Worm (Caenorhabditis elegans) whole organism, young adult: ENCODE measurements around the gene fbxa-95.
A peak's percentile ranks its signal among the peaks of the same experiment; 100 is the strongest.

Source experiments
- B0261.1 ChIP-seq: sonication (generic microtip); optimal IDR thresholded peaks from 2 replicates; lab custom pipeline; 2016; ENCODE audit warnings: mild to moderate bottlenecking, missing genetic modification characterization, moderate library complexity, missing compliant biosample characterization
- B0336.3 ChIP-seq: fragments of 200-800 bp; sonication (Bioruptor generic); IDR thresholded peaks from 2 replicates; pipeline ENCODE4 v1.3.6; 2022; ENCODE audit warnings: missing genetic modification characterization, missing compliant biosample characterization
- D2030.7 ChIP-seq: fragments of 200-800 bp; sonication (Bioruptor generic); IDR thresholded peaks from 2 replicates; pipeline ENCODE4 v1.3.6; 2022; ENCODE audit warnings: missing genetic modification reagents, missing genetic modification characterization, missing compliant biosample characterization
- F22D6.2 ChIP-seq: sonication (generic microtip); optimal IDR thresholded peaks from 2 replicates; lab custom pipeline; 2016; ENCODE audit warnings: mild to moderate bottlenecking, missing genetic modification characterization, missing compliant biosample characterization
- F23B12.7 ChIP-seq: sonication (generic microtip); optimal IDR thresholded peaks from 2 replicates; lab custom pipeline; 2017; ENCODE audit warnings: missing genetic modification characterization, mild to moderate bottlenecking, missing compliant biosample characterization, antibody characterized with exemption, moderate library complexity; ENCODE audit not compliant: insufficient read depth
- F33H1.4 ChIP-seq: fragments of 200-800 bp; sonication (Bioruptor generic); IDR thresholded peaks from 2 replicates; pipeline ENCODE4 v1.3.6; 2022; ENCODE audit warnings: missing genetic modification reagents, missing genetic modification characterization, missing compliant biosample characterization
- F39B2.1 ChIP-seq: fragments of 200-800 bp; sonication (Bioruptor generic); IDR thresholded peaks from 2 replicates; pipeline ENCODE4 v1.3.6; 2022; ENCODE audit warnings: missing genetic modification reagents, missing genetic modification characterization, missing compliant biosample characterization
- F52B5.7 ChIP-seq: sonication (generic microtip); optimal IDR thresholded peaks from 2 replicates; lab custom pipeline; 2016; ENCODE audit warnings: mild to moderate bottlenecking, missing genetic modification characterization, missing compliant biosample characterization
- K12H6.12 ChIP-seq: fragments of 200-800 bp; sonication (Bioruptor generic); optimal IDR thresholded peaks from 2 replicates; lab custom pipeline; 2018; ENCODE audit warnings: mild to moderate bottlenecking, missing genetic modification characterization, missing compliant biosample characterization
- Y53F4B.3 ChIP-seq: fragments of 200-800 bp; sonication (Bioruptor generic); IDR thresholded peaks from 2 replicates; pipeline ENCODE4 v1.3.6; 2022; ENCODE audit warnings: missing genetic modification reagents, missing genetic modification characterization, missing compliant biosample characterization
- Y67H2A.10 ChIP-seq: fragments of 200-800 bp; sonication (Bioruptor generic); conservative IDR thresholded peaks from 2 replicates; pipeline ENCODE4 v1.3.6; 2022; ENCODE audit warnings: missing genetic modification reagents, missing genetic modification characterization, missing compliant biosample characterization
- ZK185.1 ChIP-seq: sonication (generic microtip); optimal IDR thresholded peaks from 2 replicates; lab custom pipeline; 2016; ENCODE audit warnings: mild to moderate bottlenecking, missing genetic modification characterization, missing compliant biosample characterization; ENCODE audit not compliant: poor library complexity, severe bottlenecking
- athp-1 ChIP-seq: sonication (generic microtip); optimal IDR thresholded peaks from 2 replicates; lab custom pipeline; 2017; ENCODE audit warnings: mild to moderate bottlenecking, missing genetic modification characterization, missing compliant biosample characterization
- attf-3 ChIP-seq: fragments of 200-800 bp; sonication (Bioruptor generic); conservative IDR thresholded peaks from 2 replicates; pipeline ENCODE4 v1.3.6; 2022; ENCODE audit warnings: missing genetic modification reagents, missing genetic modification characterization, missing compliant biosample characterization
- ceh-100 ChIP-seq: fragments of 200-800 bp; sonication (Bioruptor generic); IDR thresholded peaks from 2 replicates; pipeline ENCODE4 v1.3.6; 2022; ENCODE audit warnings: missing genetic modification reagents, missing genetic modification characterization, missing compliant biosample characterization
- ceh-79 ChIP-seq: sonication (generic microtip); optimal IDR thresholded peaks from 2 replicates; lab custom pipeline; 2017; ENCODE audit warnings: mild to moderate bottlenecking, missing genetic modification characterization, missing compliant biosample characterization
- ceh-91 ChIP-seq: fragments of 200-800 bp; sonication (Bioruptor generic); IDR thresholded peaks from 2 replicates; pipeline ENCODE4 v1.3.6; 2022; ENCODE audit warnings: missing genetic modification reagents, missing genetic modification characterization, missing compliant biosample characterization
- chd-7 ChIP-seq: sonication (generic microtip); optimal IDR thresholded peaks from 2 replicates; lab custom pipeline; 2016; ENCODE audit warnings: mild to moderate bottlenecking, missing genetic modification characterization, moderate library complexity, missing compliant biosample characterization
- dox-1 ChIP-seq: fragments of 200-800 bp; sonication (Bioruptor generic); IDR thresholded peaks from 2 replicates; pipeline ENCODE4 v1.3.6; 2022; ENCODE audit warnings: missing genetic modification reagents, missing genetic modification characterization, missing compliant biosample characterization
- egrh-3 ChIP-seq: fragments of 200-800 bp; sonication (Bioruptor generic); IDR thresholded peaks from 2 replicates; pipeline ENCODE4 v1.3.6; 2022; ENCODE audit warnings: missing genetic modification reagents, missing genetic modification characterization, missing compliant biosample characterization
- fkh-3 ChIP-seq: sonication (generic microtip); optimal IDR thresholded peaks from 2 replicates; lab custom pipeline; 2016; ENCODE audit warnings: mild to moderate bottlenecking, missing genetic modification characterization, missing compliant biosample characterization
- him-1 ChIP-seq: sonication (generic microtip); optimal IDR thresholded peaks from 2 replicates; lab custom pipeline; 2016; ENCODE audit warnings: missing genotype, missing genetic modification reagents, missing genetic modification characterization, missing compliant biosample characterization
- hlh-12 ChIP-seq: sonication (generic microtip); optimal IDR thresholded peaks from 2 replicates; lab custom pipeline; 2016; ENCODE audit warnings: missing genetic modification characterization, missing compliant biosample characterization
- hmg-1.2 ChIP-seq: fragments of 200-800 bp; sonication (Bioruptor generic); IDR thresholded peaks from 2 replicates; pipeline ENCODE4 v1.3.6; 2022; ENCODE audit warnings: missing genetic modification reagents, missing genetic modification characterization, missing compliant biosample characterization
- hrde-1 ChIP-seq: sonication (generic microtip); optimal IDR thresholded peaks from 2 replicates; lab custom pipeline; 2016; ENCODE audit warnings: missing genetic modification characterization, mild to moderate bottlenecking, missing compliant biosample characterization, moderate library complexity, missing genotype, missing genetic modification reagents, borderline replicate concordance
- lin-54 ChIP-seq: fragments of 200-800 bp; sonication (Bioruptor generic); optimal IDR thresholded peaks from 2 replicates; lab custom pipeline; 2018; ENCODE audit warnings: mild to moderate bottlenecking, missing genetic modification characterization, missing compliant biosample characterization
- lir-1 ChIP-seq: fragments of 200-800 bp; sonication (Bioruptor generic); conservative IDR thresholded peaks from 2 replicates; pipeline ENCODE4 v1.3.6; 2022; ENCODE audit warnings: missing genetic modification reagents, missing genetic modification characterization, missing compliant biosample characterization
- lsy-27 ChIP-seq: sonication (generic microtip); optimal IDR thresholded peaks from 2 replicates; lab custom pipeline; 2017; ENCODE audit warnings: missing genetic modification characterization, mild to moderate bottlenecking, missing compliant biosample characterization, antibody characterized with exemption, missing genotype, borderline replicate concordance; ENCODE audit not compliant: insufficient read depth
- madf-3 ChIP-seq: fragments of 200-800 bp; sonication (Bioruptor generic); IDR thresholded peaks from 2 replicates; pipeline ENCODE4 v1.3.6; 2022; ENCODE audit warnings: missing genetic modification reagents, missing genetic modification characterization, missing compliant biosample characterization
- mcd-1 ChIP-seq: fragments of 200-800 bp; sonication (Bioruptor generic); IDR thresholded peaks from 2 replicates; pipeline ENCODE4 v1.3.6; 2022; ENCODE audit warnings: missing genetic modification reagents, missing genetic modification characterization, missing compliant biosample characterization
- nfyb-1 ChIP-seq: fragments of 200-800 bp; sonication (Bioruptor generic); IDR thresholded peaks from 2 replicates; pipeline ENCODE4 v1.3.6; 2022; ENCODE audit warnings: missing genetic modification reagents, missing genetic modification characterization, missing compliant biosample characterization
- nhr-120 ChIP-seq: fragments of 200-800 bp; sonication (Bioruptor generic); IDR thresholded peaks from 2 replicates; pipeline ENCODE4 v1.3.6; 2022; ENCODE audit warnings: missing genetic modification characterization, missing compliant biosample characterization
- pbrm-1 ChIP-seq: fragments of 200-800 bp; sonication (Bioruptor generic); IDR thresholded peaks from 2 replicates; pipeline ENCODE4 v1.3.6; 2022; ENCODE audit warnings: missing genetic modification reagents, missing genetic modification characterization, missing compliant biosample characterization
- pha-4 ChIP-seq: fragments of 150-350 bp; sonication (generic microtip); optimal IDR thresholded peaks from 2 replicates; lab custom pipeline; 2014; ENCODE audit warnings: missing biosample characterization, missing genetic modification reagents, missing genetic modification characterization
- rpc-1 ChIP-seq, 2 experiments: fragments of 150-350 bp in 1 of 2; sonication (generic microtip) in 1 of 2; optimal IDR thresholded peaks; 2 replicates each; lab custom pipeline; 2014 to 2018; ENCODE audit warnings: missing biosample characterization in 1 of 2, missing genetic modification characterization in 1 of 2, missing genetic modification reagents in 1 of 2, missing genotype in 1 of 2
- sdz-38 ChIP-seq: sonication (generic microtip); optimal IDR thresholded peaks from 2 replicates; lab custom pipeline; 2016; ENCODE audit warnings: missing genotype, missing genetic modification characterization, missing compliant biosample characterization
- snpc-1.3 ChIP-seq: sonication (generic microtip); optimal IDR thresholded peaks from 2 replicates; lab custom pipeline; 2017; ENCODE audit warnings: missing genetic modification characterization, mild to moderate bottlenecking, missing compliant biosample characterization, antibody characterized with exemption, moderate library complexity, missing genotype, missing genetic modification reagents; ENCODE audit not compliant: insufficient read depth
- snpc-3.4 ChIP-seq: sonication (generic microtip); optimal IDR thresholded peaks from 2 replicates; lab custom pipeline; 2017; ENCODE audit warnings: missing genetic modification characterization, mild to moderate bottlenecking, missing compliant biosample characterization, antibody characterized with exemption, moderate library complexity, missing genotype, missing genetic modification reagents
- snpc-4 ChIP-seq, 5 experiments: fragments of 150-350 bp in 1 of 5; sonication (generic microtip) in 4 of 5; optimal IDR thresholded peaks; 2 replicates each; lab custom pipeline; 2014 to 2018; ENCODE audit warnings: missing genetic modification characterization in 5 of 5, missing biosample characterization in 3 of 5, antibody characterized with exemption in 2 of 5, mild to moderate bottlenecking in 2 of 5, missing compliant biosample characterization in 2 of 5, missing genotype in 2 of 5, moderate library complexity in 2 of 5, missing genetic modification reagents in 1 of 5
- tbp1 ChIP-seq: fragments of 200-800 bp; sonication (Bioruptor generic); optimal IDR thresholded peaks from 2 replicates; lab custom pipeline; 2018; ENCODE audit warnings: mild to moderate bottlenecking, missing genetic modification characterization, missing compliant biosample characterization
- tlf-1 ChIP-seq: fragments of 200-800 bp; sonication (Bioruptor generic); optimal IDR thresholded peaks from 2 replicates; lab custom pipeline; 2018; ENCODE audit warnings: mild to moderate bottlenecking, missing genetic modification characterization, missing compliant biosample characterization
- unc-62 ChIP-seq: fragments of 150-350 bp; optimal IDR thresholded peaks from 2 replicates; lab custom pipeline; 2014; ENCODE audit warnings: missing biosample characterization, missing genetic modification reagents, missing genetic modification characterization
- ztf-25 ChIP-seq: fragments of 200-800 bp; sonication (Bioruptor generic); IDR thresholded peaks from 2 replicates; pipeline ENCODE4 v1.3.6; 2022; ENCODE audit warnings: missing genetic modification reagents, missing genetic modification characterization, missing compliant biosample characterization
- ztf-26 ChIP-seq: sonication (generic microtip); optimal IDR thresholded peaks from 2 replicates; lab custom pipeline; 2017; ENCODE audit warnings: missing genetic modification characterization, missing compliant biosample characterization
- ztf-28 ChIP-seq: fragments of 200-800 bp; sonication (Bioruptor generic); IDR thresholded peaks from 2 replicates; pipeline ENCODE4 v1.3.6; 2022; ENCODE audit warnings: missing genetic modification reagents, missing genetic modification characterization, missing compliant biosample characterization

fbxa-95 gene

ce11 chrV:15551642-15552041 is 19.6 kb upstream of the fbxa-95 start (continued):
- TF ChIP-seq Y53F4B.3 (GFP tag; lab: Robert Waterston, UW) (peak; percentile 52; the same call in 1 of the 2 replicates), madf-3 (no peak), F22D6.2 (no peak), B0261.1 (peak; percentile 92), tbp1 (GFP tag; lab: Kevin White, UChicago) (peak; percentile 98), tlf-1 (GFP tag; lab: Kevin White, UChicago) (no peak), ztf-26 (tag; lab: Kevin White, UChicago) (peak; percentile 39), nfyb-1 (GFP tag; lab: Robert Waterston, UW) (peak; percentile 88), attf-3 (GFP tag; lab: Robert Waterston, UW) (peak; percentile 63), pha-4 (tag; lab: Kevin White, UChicago) (no peak), ceh-91 (no peak; the same call in 1 of the 2 replicates), ceh-100 (GFP tag; lab: Robert Waterston, UW) (0 out of 2 replicates have a peak, but pooled peaks have one; percentile 34), him-1 (tag; lab: Kevin White, UChicago) (peak; percentile 71), F23B12.7 (tag; lab: Kevin White, UChicago) (peak; percentile 58), ceh-79 (no peak), snpc-3.4 (tag; lab: Kevin White, UChicago) (peak; percentile 38), K12H6.12 (tag; lab: Kevin White, UChicago) (no peak), ztf-25 (GFP tag; lab: Robert Waterston, UW) (peak; percentile 58; the same call in 1 of the 2 replicates), chd-7 (peak; percentile 60), egrh-3 (GFP tag; lab: Robert Waterston, UW) (peak; percentile 40), F39B2.1 (GFP tag; lab: Robert Waterston, UW) (no peak), hmg-1.2 (peak; percentile 81), snpc-1.3 (tag; lab: Kevin White, UChicago) (peak; percentile 67), ztf-28 (peak; percentile 75; the same call in 1 of the 2 replicates), sdz-38 (tag; lab: Kevin White, UChicago) (no peak)
- TF ChIP-seq, all 124 proteins: peak for 68

DNA sequence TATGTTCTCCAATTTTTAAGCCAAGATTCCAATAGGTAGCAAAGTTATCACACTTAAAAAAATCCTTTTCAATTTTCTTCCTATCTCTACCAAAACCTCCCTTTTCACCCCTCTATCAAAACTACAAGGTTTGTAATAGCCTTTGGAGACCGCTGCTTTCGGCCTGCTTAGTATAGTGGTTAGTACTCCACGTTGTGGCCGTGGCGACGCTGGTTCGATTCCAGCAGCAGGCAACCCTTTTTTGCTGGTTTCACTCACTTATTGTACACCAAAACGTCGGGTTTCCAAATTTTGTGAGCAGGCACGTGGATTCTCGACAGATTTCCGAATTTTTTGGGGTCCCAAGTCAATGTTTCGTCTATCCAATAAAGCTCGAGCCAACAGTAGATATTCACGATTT is 17.4 kb upstream of the fbxa-95 start:
- TF ChIP-seq fkh-3 (tag; lab: Kevin White, UChicago) (no peak), hmg-1.2 (peak; percentile 68), lsy-27 (tag; lab: Kevin White, UChicago) (peak; percentile 22), athp-1 (tag; lab: Kevin White, UChicago) (peak; percentile 9), dox-1 (GFP tag; lab: Robert Waterston, UW) (peak; percentile 54), F52B5.7 (tag; lab: Kevin White, UChicago) (no peak), B0336.3 (GFP tag; lab: Robert Waterston, UW) (no peak), F33H1.4 (GFP tag; lab: Robert Waterston, UW) (0 out of 2 replicates have a peak, but pooled peaks have one; percentile 17), ceh-91 (no peak), Y67H2A.10 (GFP tag; lab: Robert Waterston, UW) (no peak), mcd-1 (GFP tag; lab: Robert Waterston, UW) (peak; percentile 29; the same call in 1 of the 2 replicates), lin-54 (GFP tag; lab: Kevin White, UChicago) (peak; percentile 18), nhr-120 (no peak), F23B12.7 (tag; lab: Kevin White, UChicago) (peak; percentile 20), hlh-12 (tag; lab: Kevin White, UChicago) (no peak), him-1 (tag; lab: Kevin White, UChicago) (peak; percentile 63), D2030.7 (peak; percentile 52), hrde-1 (tag; lab: Kevin White, UChicago) (no peak), snpc-4 (GFP tag; optimal IDR thresholded peaks at IDR 0.05; lab: Kevin White, UChicago) (no peak), snpc-4 (tag; optimal IDR thresholded peaks at IDR 0.05; lab: Kevin White, UChicago) (peak in 2 of 4 experiments; percentile 20 to 57), lir-1 (GFP tag; lab: Robert Waterston, UW) (0 out of 2 replicates have a peak, but pooled peaks have one; percentile 37), tbp1 (GFP tag; lab: Kevin White, UChicago) (peak; percentile 95), ZK185.1 (tag; lab: Kevin White, UChicago) (peak; percentile 35), rpc-1 (optimal IDR thresholded peaks at IDR 0.05; lab: Kevin White, UChicago) (peak; percentile 67), rpc-1 (tag; optimal IDR thresholded peaks at IDR 0.05; lab: Kevin White, UChicago) (peak; percentile 77), pbrm-1 (peak; percentile 15; the same call in 1 of the 2 replicates), B0261.1 (peak; percentile 78), unc-62 (no peak)
